Fruit fly (Drosophila melanogaster): ENCODE data around the gene kmg.

kmg gene

DNA sequence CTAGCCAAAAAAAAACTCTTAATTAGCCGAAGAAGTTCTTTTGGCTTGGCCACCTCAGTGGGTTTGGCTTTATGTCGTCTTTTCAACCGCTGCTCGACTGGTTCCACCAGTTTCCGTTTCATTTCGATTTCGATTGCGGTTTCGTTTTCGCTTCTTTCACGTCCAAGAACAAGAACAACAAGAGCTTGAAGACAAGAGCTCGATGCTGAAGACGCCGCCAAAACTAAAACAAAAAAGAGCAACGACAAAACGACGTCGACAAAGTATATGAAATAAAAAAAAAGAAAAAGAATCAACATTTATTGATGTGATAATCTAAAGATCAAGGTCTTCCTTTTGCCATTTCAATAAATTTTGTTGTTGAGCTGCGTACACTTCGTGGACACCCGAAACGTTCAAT, 37.8 kb upstream of the kmg start:
- no peak for TF ChIP-seq svp (GFP tag)
- no peak for TF ChIP-seq Hr39 (GFP tag; optimal IDR thresholded peaks at IDR 0.05)
- no peak for TF ChIP-seq fd85E (GFP tag; optimal IDR thresholded peaks at IDR 0.05)
- peak; percentile 60 for TF ChIP-seq CG9139 (GFP tag; optimal IDR thresholded peaks at IDR 0.05)
- no peak for TF ChIP-seq CG4318 (GFP tag; optimal IDR thresholded peaks at IDR 0.05)
- TF ChIP-seq Eip78C (GFP tag): peak; percentile 37
- no peak for TF ChIP-seq Gug (GFP tag; IDR thresholded peaks at IDR 0.05)
- TF ChIP-seq CG11762 (GFP tag; optimal IDR thresholded peaks at IDR 0.05; ENCODE audit: insufficient read depth): no peak
- no peak for TF ChIP-seq CG31627 (GFP tag; optimal IDR thresholded peaks at IDR 0.05)
- TF ChIP-seq CG6854 (GFP tag; optimal IDR thresholded peaks at IDR 0.05): no peak
- TF ChIP-seq CG6808 (GFP tag; optimal IDR thresholded peaks at IDR 0.05): peak; percentile 43
- TF ChIP-seq fd59A (GFP tag; optimal IDR thresholded peaks at IDR 0.05): peak; percentile 23
- peak; percentile 40 for TF ChIP-seq dsx (GFP tag; optimal IDR thresholded peaks at IDR 0.05; ENCODE audit: poor library complexity, severe bottlenecking)
- TF ChIP-seq CG11902 (GFP tag; optimal IDR thresholded peaks at IDR 0.05): no peak
- TF ChIP-seq CG1621 (tag; optimal IDR thresholded peaks at IDR 0.05): peak; percentile 23
- peak; percentile 53 to 55 for TF ChIP-seq ss (GFP tag; optimal IDR thresholded peaks at IDR 0.05)
- no peak for TF ChIP-seq Hr4 (GFP tag; optimal IDR thresholded peaks at IDR 0.05)
- TF ChIP-seq Met (GFP tag; optimal IDR thresholded peaks at IDR 0.05): no peak
- TF ChIP-seq pdm3 (GFP tag; optimal IDR thresholded peaks at IDR 0.05): no peak
- TF ChIP-seq CG8632 (GFP tag; optimal IDR thresholded peaks at IDR 0.05): no peak
- no peak for TF ChIP-seq CG11294 (GFP tag; IDR thresholded peaks at IDR 0.05)
- peak; percentile 36 for TF ChIP-seq spab (GFP tag; optimal IDR thresholded peaks at IDR 0.05)
- TF ChIP-seq Blimp-1 (GFP tag; optimal IDR thresholded peaks at IDR 0.05): peak; percentile 83

DNA sequence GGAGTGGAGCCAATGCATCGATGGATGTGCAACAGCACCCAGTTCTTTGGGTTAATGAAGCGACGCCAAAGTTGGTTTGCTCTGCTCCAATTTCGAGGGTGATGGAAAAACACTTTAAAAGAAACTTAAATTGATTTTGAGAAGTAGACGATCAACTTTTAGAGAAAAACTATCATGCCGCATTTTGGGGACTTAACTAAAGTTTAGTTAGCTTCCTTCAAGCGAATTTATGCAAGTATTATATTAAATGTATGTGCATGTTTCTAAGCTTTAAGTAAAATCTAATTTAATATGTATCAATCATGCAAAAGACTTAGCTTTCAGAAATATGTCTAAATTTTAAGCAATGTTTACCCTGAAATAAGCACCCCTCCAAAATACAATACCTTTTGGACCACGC, 30.0 kb upstream of the kmg start, which contains the start of gene CG5122:
TSS of gene CG5122 (plus strand) at position 301 of the 400 bp plus-strand sequence.
- no peak for TF ChIP-seq Lpt (GFP tag; optimal IDR thresholded peaks at IDR 0.05)
- TF ChIP-seq CG4318 (GFP tag; optimal IDR thresholded peaks at IDR 0.05): no peak
- TF ChIP-seq CG34406 (GFP tag; optimal IDR thresholded peaks at IDR 0.05): no peak
- TF ChIP-seq CG8119 (GFP tag; IDR thresholded peaks at IDR 0.05): no peak
- TF ChIP-seq spab (GFP tag; optimal IDR thresholded peaks at IDR 0.05): no peak
- no peak for TF ChIP-seq Hr39 (GFP tag; optimal IDR thresholded peaks at IDR 0.05)
- TF ChIP-seq CG16779 (tag; optimal IDR thresholded peaks at IDR 0.05): no peak
- TF ChIP-seq CG3032 (tag; optimal IDR thresholded peaks at IDR 0.05): no peak
- no peak for TF ChIP-seq CG6276 (GFP tag; optimal IDR thresholded peaks at IDR 0.05)
- TF ChIP-seq eg (GFP tag; IDR thresholded peaks at IDR 0.05): no peak

DNA sequence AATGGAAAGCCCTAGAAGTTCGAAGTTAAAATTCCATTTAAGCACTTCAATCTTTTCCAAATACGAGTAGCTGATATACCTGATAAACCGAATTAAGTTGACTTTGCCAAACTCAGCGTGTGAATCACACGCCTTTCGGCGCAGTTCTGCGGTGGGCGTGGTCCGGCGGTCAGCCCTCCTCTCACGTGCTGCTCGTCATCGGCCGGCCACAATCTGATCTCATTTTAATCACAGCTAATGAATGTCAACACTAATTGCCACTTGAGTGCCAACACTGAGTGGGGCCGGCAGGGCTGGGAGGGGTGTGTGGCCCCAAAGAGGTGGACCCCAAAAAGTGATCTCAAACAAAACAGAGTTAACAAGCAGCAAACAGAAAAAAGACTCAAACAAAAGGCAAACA, 24.4 kb upstream of the kmg start:
- no peak for TF ChIP-seq CG15336 (GFP tag; IDR thresholded peaks at IDR 0.05)
- TF ChIP-seq CG8119 (GFP tag; IDR thresholded peaks at IDR 0.05): no peak
- no peak for TF ChIP-seq topi (GFP tag; optimal IDR thresholded peaks at IDR 0.05)
- TF ChIP-seq CG6276 (GFP tag; optimal IDR thresholded peaks at IDR 0.05): no peak
- no peak for TF ChIP-seq Hr39 (GFP tag; optimal IDR thresholded peaks at IDR 0.05)

DNA sequence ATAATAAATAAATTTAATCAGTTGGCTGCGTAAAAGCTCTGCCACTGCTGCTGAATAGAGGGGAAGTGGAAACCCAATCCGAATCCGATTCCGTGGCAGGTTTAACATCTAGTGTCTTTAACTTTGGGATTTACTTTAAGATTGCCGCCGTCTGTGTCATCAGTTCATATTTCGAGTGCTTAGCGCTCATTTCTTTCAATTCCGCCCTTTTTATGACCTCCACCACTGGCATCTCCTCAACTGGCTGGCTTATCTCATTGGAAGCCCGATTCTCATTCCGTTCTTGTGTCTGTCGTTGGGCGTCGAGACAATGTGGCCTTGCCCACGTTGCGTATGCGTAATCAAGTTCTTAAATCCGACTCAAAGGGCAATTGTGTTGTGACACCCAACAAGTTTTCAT, 19.4 kb upstream of the kmg start:
- TF ChIP-seq Eip78C (GFP tag): no peak
- TF ChIP-seq CG6163 (GFP tag; IDR thresholded peaks at IDR 0.05): no peak
- TF ChIP-seq CG11762 (GFP tag; optimal IDR thresholded peaks at IDR 0.05; ENCODE audit: insufficient read depth): no peak
- TF ChIP-seq spab (GFP tag; optimal IDR thresholded peaks at IDR 0.05): no peak
- no peak for TF ChIP-seq CG6276 (GFP tag; optimal IDR thresholded peaks at IDR 0.05)
- no peak for TF ChIP-seq OdsH (GFP tag; optimal IDR thresholded peaks at IDR 0.05)
- TF ChIP-seq Gug (GFP tag; IDR thresholded peaks at IDR 0.05): no peak
- TF ChIP-seq Hr39 (GFP tag; optimal IDR thresholded peaks at IDR 0.05): no peak
- no peak for TF ChIP-seq CG31627 (GFP tag; optimal IDR thresholded peaks at IDR 0.05)
- no peak for TF ChIP-seq svp (GFP tag)
- TF ChIP-seq CG15336 (GFP tag; IDR thresholded peaks at IDR 0.05): no peak
- TF ChIP-seq CG10669 (GFP tag; optimal IDR thresholded peaks at IDR 0.05): no peak
- TF ChIP-seq CG11902 (GFP tag; optimal IDR thresholded peaks at IDR 0.05): no peak
- TF ChIP-seq Blimp-1 (GFP tag; optimal IDR thresholded peaks at IDR 0.05): no peak
- TF ChIP-seq pdm3 (GFP tag; optimal IDR thresholded peaks at IDR 0.05): no peak

Data from whole organism, prepupa.